Worm (Caenorhabditis elegans): ENCODE data around the gene tbc-12.

DNA sequence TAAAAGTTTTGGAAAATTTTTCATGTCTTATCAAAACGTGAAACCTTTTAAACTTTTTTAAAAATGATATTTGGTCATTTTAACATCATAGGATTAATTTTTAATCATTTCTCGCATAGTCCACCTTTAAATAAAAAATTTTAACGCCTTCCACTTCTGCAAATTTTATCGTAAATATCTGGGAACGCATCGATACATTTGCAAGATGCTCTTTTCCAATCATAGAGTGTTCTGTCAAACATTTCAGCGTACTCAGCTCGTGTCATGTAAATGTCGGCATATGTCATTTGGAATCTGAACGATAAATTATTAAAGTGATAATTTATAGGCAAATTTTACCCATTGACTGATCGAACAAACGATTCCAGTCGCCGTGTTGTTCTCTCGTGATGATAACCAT lies 27.7 kb upstream of the tbc-12 start, which contains the start of gene F52H2.5:
- TF ChIP-seq sptf-1 (tag; optimal IDR thresholded peaks at IDR 0.05) (no peak), mep-1 (tag; optimal IDR thresholded peaks at IDR 0.05) (no peak), nhr-76 (tag; optimal IDR thresholded peaks at IDR 0.05) (no peak), unc-62 (GFP tag; optimal IDR thresholded peaks at IDR 0.05) (no peak), ceh-39 (tag; optimal IDR thresholded peaks at IDR 0.05) (no peak), lin-32 (GFP tag; optimal IDR thresholded peaks at IDR 0.05) (no peak), pha-4 (tag; optimal IDR thresholded peaks at IDR 0.05) (no peak)

All from whole organism, mixed stage, embryonic.